Worm (Caenorhabditis elegans) whole organism, early embryonic: ENCODE data around the gene K12H6.2.

ENCODE experiments used
- ama-1 ChIP-seq: fragments of 150-350 bp; optimal IDR thresholded peaks from 2 replicates; lab custom pipeline; 2014
- ceh-36 ChIP-seq: sonication (generic microtip); optimal IDR thresholded peaks from 2 replicates; lab custom pipeline; 2016; ENCODE audit warnings: missing genetic modification characterization, inconsistent platforms, missing compliant biosample characterization
- flt-1 ChIP-seq: fragments of 200-800 bp; sonication (Bioruptor generic); IDR thresholded peaks from 2 replicates; pipeline ENCODE4 v1.3.6; 2022; ENCODE audit warnings: missing genetic modification characterization, missing compliant biosample characterization
- hmbx-1 ChIP-seq: sonication (generic microtip); optimal IDR thresholded peaks from 2 replicates; lab custom pipeline; 2016; ENCODE audit warnings: mild to moderate bottlenecking, missing genetic modification characterization, missing compliant biosample characterization
- hmg-4 ChIP-seq: fragments of 200-800 bp; sonication (Bioruptor generic); optimal IDR thresholded peaks from 2 replicates; lab custom pipeline; 2018; ENCODE audit warnings: mild to moderate bottlenecking, missing genetic modification characterization, missing compliant biosample characterization
- sea-1 ChIP-seq: fragments of 200-800 bp; sonication (Bioruptor generic); conservative IDR thresholded peaks from 2 replicates; pipeline ENCODE4 v1.3.6; 2022; ENCODE audit warnings: missing genetic modification characterization, missing compliant biosample characterization
- tra-4 ChIP-seq: sonication (generic microtip); optimal IDR thresholded peaks from 2 replicates; lab custom pipeline; 2017; ENCODE audit warnings: missing genetic modification characterization, missing compliant biosample characterization

ce11 chrII:2829482-2829881, 14.1 kb upstream of the K12H6.2 start:
- TF ChIP-seq ama-1 (lab: Kevin White, UChicago): no peak
- TF ChIP-seq sea-1 (GFP tag; lab: Robert Waterston, UW): no peak
- no peak for TF ChIP-seq hmbx-1
- no peak for TF ChIP-seq flt-1 (GFP tag; lab: Robert Waterston, UW)
- no peak for TF ChIP-seq tra-4 (tag; lab: Kevin White, UChicago)
- TF ChIP-seq hmg-4 (GFP tag; lab: Kevin White, UChicago): no peak
- no peak for TF ChIP-seq ceh-36 (tag; lab: Kevin White, UChicago)
